Fruit fly (Drosophila melanogaster) whole organism, larva: Measurements from ENCODE around the gene CG5188.
A peak's percentile ranks its signal among the peaks of the same experiment; 100 is the strongest.

Experiments used
- noc ChIP-seq: fragments of 200-800 bp; sonication (Bioruptor generic); optimal IDR thresholded peaks from 3 replicates; lab custom pipeline; 2019; ENCODE audit warnings: missing biosample characterization, mild to moderate bottlenecking, missing genetic modification characterization, moderate library complexity

The CG5188 gene

dm6 chr2L:10428528-10428927, at the start of gene CG5188:
CG5188 (plus strand) TSS chr2L:10428829.
- peak; percentile 8 for TF ChIP-seq noc

dm6 chr2L:10379865-10380264, 48.8 kb upstream of the CG5188 start, which contains the start of gene gny:
gny (plus strand) TSS chr2L:10380103.
- no peak for TF ChIP-seq noc

DNA sequence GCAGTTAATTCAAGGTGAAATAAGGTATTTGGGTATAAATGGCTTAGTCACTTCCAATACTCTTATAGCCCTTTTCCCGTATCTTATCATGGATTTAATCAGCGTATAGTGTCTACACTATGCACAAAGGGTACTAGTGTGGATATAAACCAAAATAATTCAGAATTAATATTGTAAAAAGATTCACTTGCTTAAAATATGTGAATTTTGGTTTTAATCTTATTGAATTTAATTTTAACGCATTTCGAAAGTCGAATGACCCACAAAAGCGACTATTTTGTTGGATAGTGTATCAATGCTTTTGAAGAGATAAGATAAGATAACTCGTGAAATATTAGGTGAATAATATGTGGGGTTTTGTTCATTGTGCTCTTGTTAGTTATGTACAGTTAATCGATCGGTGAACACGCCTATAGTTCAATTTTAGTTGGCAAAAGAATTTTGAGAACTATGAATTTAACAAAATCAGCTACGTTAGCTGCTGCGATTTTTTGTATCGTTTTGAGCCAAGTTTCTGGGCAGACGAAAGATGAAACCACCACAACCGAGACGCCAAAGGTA, 46.7 kb upstream of the CG5188 start, which contains the start of gene CG5096:
Gene CG5096, plus strand, starts transcription at position 374 of the 561 bp plus-strand sequence.
- TF ChIP-seq noc, result peak; percentile 97

- TF ChIP-seq noc, result peak; percentile 53
Observed at dm6 chr2L:10386208-10386805, 42.3 kb upstream of the CG5188 start, which contains the start of the genes Cdk1 and mRpS7. Cdk1 (minus strand) TSS chr2L:10386262. mRpS7 (plus strand) TSS chr2L:10386662.

DNA sequence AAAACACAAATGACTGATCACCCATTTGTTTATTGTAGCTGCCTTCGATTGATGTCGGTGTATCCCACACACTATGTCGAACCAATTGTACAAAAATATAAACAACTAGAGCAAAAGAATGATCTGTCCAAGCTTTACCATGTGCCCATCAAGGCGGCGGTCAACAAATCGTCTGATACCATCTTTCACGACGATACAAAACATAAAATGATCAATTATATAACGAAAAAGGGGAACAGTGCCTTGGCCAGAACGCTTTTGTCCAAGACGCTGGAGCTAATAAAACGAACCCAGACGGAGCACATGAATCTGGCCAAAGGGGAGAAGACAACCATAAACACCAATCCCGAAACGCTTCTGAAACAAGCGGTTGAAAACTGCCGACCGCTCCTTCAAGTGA, 41.8 kb upstream of the CG5188 start:
- no peak for TF ChIP-seq noc

DNA sequence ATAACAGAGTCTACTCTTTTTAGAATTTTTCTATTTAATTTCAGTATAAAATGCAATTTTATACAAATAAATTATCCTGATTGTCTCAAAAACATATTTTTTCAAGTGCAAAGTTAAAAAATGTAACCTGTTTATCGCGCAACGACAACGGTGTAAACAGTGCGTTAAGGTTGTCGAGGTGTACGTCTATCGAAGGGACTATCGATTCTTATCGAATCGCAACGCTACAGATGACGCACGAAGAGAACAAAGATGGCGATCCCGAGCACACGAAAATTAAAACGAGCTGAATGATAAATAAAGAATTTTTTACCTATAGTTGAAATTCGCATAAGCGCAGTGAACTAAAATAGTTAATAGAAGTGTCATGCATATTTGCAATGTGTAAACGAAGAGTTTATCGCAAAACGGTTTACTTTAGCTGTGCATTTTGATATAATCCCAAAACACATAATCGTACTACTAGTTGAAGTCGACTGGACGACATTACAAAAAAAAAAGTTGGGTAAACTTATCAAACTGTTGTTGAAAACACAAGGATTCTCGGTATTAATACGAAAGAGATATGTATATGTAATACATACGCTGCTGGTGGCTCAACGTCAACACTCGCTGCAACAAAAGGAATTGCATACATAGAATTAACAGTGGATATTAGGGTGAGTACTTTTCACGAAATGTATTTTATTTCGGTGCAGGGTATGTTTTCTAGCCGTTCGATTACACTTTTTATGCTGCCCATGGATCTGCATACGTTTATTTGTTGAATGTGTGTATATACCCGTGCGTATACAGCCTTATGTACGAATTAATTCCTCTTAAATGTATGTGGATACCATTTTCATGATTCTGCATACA, 40.5 kb upstream of the CG5188 start, which contains the start of gene da:
Gene da, plus strand, starts transcription at position 237 of the 858 bp plus-strand sequence.
- peak; percentile 31 for TF ChIP-seq noc

- TF ChIP-seq noc, result no peak
Observed at dm6 chr2L:10393467-10393866, 35.2 kb upstream of the CG5188 start.

- no peak for TF ChIP-seq noc
Observed at dm6 chr2L:10395035-10395434, 33.6 kb upstream of the CG5188 start.

DNA sequence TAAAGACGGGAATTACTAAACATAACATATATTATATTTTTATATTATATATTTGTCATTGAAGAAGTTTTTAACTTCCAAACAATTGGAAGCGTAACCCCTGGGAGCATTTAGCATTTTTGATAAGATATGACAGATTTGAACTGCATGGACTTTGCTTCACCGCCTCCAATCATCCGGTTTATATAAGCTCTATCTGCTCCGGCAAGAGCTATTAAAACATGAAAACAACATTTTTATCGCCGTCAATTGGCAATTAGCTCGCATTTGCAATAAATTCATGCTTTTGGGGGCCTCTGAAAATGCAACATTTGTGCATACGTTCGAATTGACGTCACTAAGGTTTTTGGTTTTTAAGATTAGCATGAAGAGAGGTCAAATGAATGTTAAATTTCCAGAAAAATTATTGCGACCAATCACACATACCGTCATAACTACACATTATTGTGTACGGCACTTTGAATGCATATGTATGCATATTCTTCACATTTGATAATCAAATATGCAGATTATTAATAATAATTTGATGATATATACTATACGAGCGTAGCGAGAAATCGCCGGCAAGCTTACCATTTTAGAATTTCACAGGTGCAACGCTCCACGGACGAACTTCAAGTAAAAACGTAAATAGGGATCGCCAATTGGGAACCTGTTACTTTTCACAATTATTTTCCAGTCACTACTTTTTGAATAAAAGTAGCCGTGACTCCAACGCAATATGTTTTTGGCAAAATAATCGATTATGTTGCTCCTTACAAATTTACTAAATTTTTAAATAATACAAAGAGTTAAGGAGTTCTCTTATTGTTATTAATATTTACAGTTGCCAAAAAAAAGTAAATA, 32.8 kb upstream of the CG5188 start, which contains the start of gene Mdh1:
Gene Mdh1, minus strand, starts transcription at position 691 of the 846 bp plus-strand sequence.
- TF ChIP-seq noc, result no peak

DNA sequence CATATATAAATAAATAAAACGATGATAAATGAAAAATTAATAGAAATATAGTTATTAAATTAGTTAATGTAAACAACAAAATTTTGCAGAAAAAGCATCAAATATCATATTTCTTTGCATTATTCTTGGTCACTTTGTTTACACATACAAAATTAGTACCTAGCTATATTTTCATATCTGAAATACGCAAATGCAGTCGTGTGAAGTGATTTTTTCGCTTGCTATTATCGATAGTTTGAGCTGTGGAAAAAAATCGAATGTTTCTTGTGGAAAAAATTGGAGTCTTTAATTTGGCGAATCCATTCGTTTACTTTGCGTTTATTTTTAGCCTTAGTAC, 32.2 kb upstream of the CG5188 start, which contains the start of gene Cnot4:
Gene Cnot4, plus strand, starts transcription at position 229 of the 337 bp plus-strand sequence.
- TF ChIP-seq noc, result no peak

dm6 chr2L:10396877-10397587, 31.6 kb upstream of the CG5188 start:
- TF ChIP-seq noc, result no peak

- TF ChIP-seq noc, result no peak
Observed at dm6 chr2L:10403803-10404315, 24.8 kb upstream of the CG5188 start.

DNA sequence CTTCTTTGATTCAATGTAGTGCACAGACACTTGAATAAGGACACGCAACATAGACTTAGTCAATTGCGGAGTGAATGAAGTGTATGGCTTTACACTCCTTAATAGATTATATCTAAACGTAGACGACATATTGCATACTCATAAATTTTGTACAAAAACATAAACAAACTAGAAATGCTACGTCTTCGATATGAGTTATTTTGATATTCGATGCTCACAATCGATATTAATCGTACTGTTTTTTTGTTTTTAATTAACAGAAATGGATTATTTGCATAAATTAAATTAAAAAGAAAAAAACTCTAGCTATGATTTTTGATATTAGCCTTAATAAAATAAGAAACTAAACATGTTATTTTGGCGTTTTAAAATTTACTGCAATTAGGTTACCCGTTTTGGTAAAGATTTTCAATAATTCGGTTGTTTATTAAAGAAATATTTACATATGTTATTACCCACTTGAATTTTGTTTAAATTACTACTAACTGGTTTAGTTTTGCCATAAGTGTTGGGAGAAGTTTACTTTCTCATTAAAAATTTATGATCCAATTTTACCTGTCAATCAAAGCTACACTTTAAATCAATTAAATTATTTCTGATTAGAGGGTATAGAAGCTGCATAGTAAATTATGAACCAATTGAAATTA, 23.5 kb upstream of the CG5188 start, which contains the start of the genes CG17768, LSm-4 and Ir31a:
Gene CG17768, minus strand, starts transcription at position 196 of the 647 bp plus-strand sequence.
Gene LSm-4, minus strand, starts transcription at position 196 of the 647 bp plus-strand sequence.
Gene Ir31a, plus strand, starts transcription at position 558 of the 647 bp plus-strand sequence.
- no peak for TF ChIP-seq noc

dm6 chr2L:10408122-10408576, 20.5 kb upstream of the CG5188 start, which contains the start of the genes Ip259 and RpS27A:
Ip259 (plus strand) TSS chr2L:10408352.
RpS27A (plus strand) TSS chr2L:10408352.
- no peak for TF ChIP-seq noc
